Worm (Caenorhabditis elegans): ENCODE results near the gene R05D3.12.

DNA sequence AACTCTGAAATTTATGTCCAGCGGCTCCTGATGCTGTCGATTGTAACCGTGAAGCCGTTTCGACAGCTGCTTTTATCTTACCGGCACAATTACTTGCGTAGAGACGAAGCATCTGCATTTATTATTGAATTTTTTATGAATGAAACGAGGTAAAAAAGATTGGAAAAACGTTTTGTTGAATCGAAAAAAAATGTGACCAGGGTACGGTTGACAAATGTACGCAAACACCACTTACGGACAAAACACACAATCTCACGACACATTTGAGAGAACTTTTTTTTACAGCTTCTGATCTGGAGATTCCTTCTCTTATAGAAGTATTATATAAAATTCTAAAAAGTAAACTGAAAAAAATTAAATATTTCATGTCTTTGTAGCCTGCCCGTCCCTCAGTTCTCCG, 49.0 kb upstream of the R05D3.12 start, which contains the start of the genes mrps-18A and ZC262.2:
- TF ChIP-seq him-1 (tag; optimal IDR thresholded peaks at IDR 0.05) (no peak), dao-5 (tag; optimal IDR thresholded peaks at IDR 0.05) (no peak)
